Fruit fly (Drosophila melanogaster) whole organism, adult: ENCODE data around the gene CG3726.

Experiments
- CG11617 ChIP-seq: fragments of 200-800 bp; sonication (Bioruptor generic); optimal IDR thresholded peaks from 2 replicates; lab custom pipeline; 2017; ENCODE audit warnings: mild to moderate bottlenecking, missing biosample characterization, missing genetic modification reagents, missing genetic modification characterization
- CG12768 ChIP-seq: fragments of 200-800 bp; sonication (Bioruptor generic); optimal IDR thresholded peaks from 2 replicates; lab custom pipeline; 2017; ENCODE audit warnings: missing biosample characterization, missing genetic modification characterization, mild to moderate bottlenecking, moderate library complexity, missing genetic modification reagents
- CG14711 ChIP-seq: fragments of 200-800 bp; sonication (Bioruptor generic); optimal IDR thresholded peaks from 2 replicates; lab custom pipeline; 2018; ENCODE audit warnings: missing biosample characterization, mild to moderate bottlenecking, missing genetic modification characterization, moderate library complexity
- CG1620 ChIP-seq: fragments of 200-800 bp; sonication (Bioruptor generic); optimal IDR thresholded peaks from 2 replicates; lab custom pipeline; 2016; ENCODE audit warnings: missing biosample characterization, missing genetic modification characterization
- CG33017 ChIP-seq: fragments of 200-800 bp; sonication (Bioruptor generic); optimal IDR thresholded peaks from 2 replicates; lab custom pipeline; 2018; ENCODE audit warnings: missing biosample characterization, mild to moderate bottlenecking, missing genetic modification characterization, moderate library complexity
- CG5204 ChIP-seq: fragments of 200-800 bp; sonication (Bioruptor generic); optimal IDR thresholded peaks from 2 replicates; lab custom pipeline; 2016; ENCODE audit warnings: missing biosample characterization, missing genetic modification characterization
- CG7045 ChIP-seq: fragments of 200-800 bp; sonication (Bioruptor generic); optimal IDR thresholded peaks from 2 replicates; lab custom pipeline; 2017; ENCODE audit warnings: missing biosample characterization, mild to moderate bottlenecking, missing genetic modification characterization
- CG7101 ChIP-seq: fragments of 200-800 bp; sonication (Bioruptor generic); optimal IDR thresholded peaks from 2 replicates; lab custom pipeline; 2018; ENCODE audit warnings: missing biosample characterization, mild to moderate bottlenecking, missing genetic modification characterization, moderate library complexity
- Clk ChIP-seq: fragments of 200-800 bp; sonication (Bioruptor generic); optimal IDR thresholded peaks from 2 replicates; lab custom pipeline; 2017; ENCODE audit warnings: missing biosample characterization, missing genetic modification characterization
- Crg-1 ChIP-seq: fragments of 200-800 bp; sonication (Bioruptor generic); optimal IDR thresholded peaks from 2 replicates; lab custom pipeline; 2016; ENCODE audit warnings: missing biosample characterization, missing genetic modification characterization
- Hr96 ChIP-seq: fragments of 200-800 bp; sonication (Bioruptor generic); optimal IDR thresholded peaks from 2 replicates; lab custom pipeline; 2016; ENCODE audit warnings: missing biosample characterization, missing genetic modification characterization
- Mnt ChIP-seq: fragments of 200-800 bp; sonication (Bioruptor generic); optimal IDR thresholded peaks from 2 replicates; lab custom pipeline; 2016; ENCODE audit warnings: missing biosample characterization, mild to moderate bottlenecking, missing genetic modification characterization
- bab1 ChIP-seq: fragments of 200-800 bp; sonication (Bioruptor generic); optimal IDR thresholded peaks from 3 replicates; lab custom pipeline; 2019; ENCODE audit warnings: missing biosample characterization, mild to moderate bottlenecking, missing genetic modification characterization, moderate library complexity
- cic ChIP-seq: fragments of 200-800 bp; sonication (Bioruptor generic); optimal IDR thresholded peaks from 2 replicates; lab custom pipeline; 2017; ENCODE audit warnings: missing biosample characterization, mild to moderate bottlenecking, missing genetic modification characterization, moderate library complexity
- cnc ChIP-seq, 2 experiments: fragments of >200 bp; optimal IDR thresholded peaks; 2 replicates each; lab custom pipeline; 2017
- kay ChIP-seq: fragments of 200-800 bp; sonication (Bioruptor generic); peaks from one replicate; lab custom pipeline; 2016; ENCODE audit warnings: missing biosample characterization, missing genetic modification characterization, borderline replicate concordance
- ovo ChIP-seq: fragments of 200-800 bp; sonication (Bioruptor generic); optimal IDR thresholded peaks from 2 replicates; lab custom pipeline; 2016; ENCODE audit warnings: missing biosample characterization, missing genetic modification characterization
- pad ChIP-seq: fragments of 200-800 bp; sonication (Bioruptor generic); optimal IDR thresholded peaks from 3 replicates; lab custom pipeline; 2017; ENCODE audit warnings: missing biosample characterization, missing genetic modification characterization, mild to moderate bottlenecking, moderate library complexity, missing genetic modification reagents
- tj ChIP-seq: fragments of 200-800 bp; sonication (Bioruptor generic); optimal IDR thresholded peaks from 3 replicates; lab custom pipeline; 2017; ENCODE audit warnings: missing biosample characterization, mild to moderate bottlenecking, missing genetic modification characterization, moderate library complexity
- toe ChIP-seq: fragments of 200-800 bp; sonication (Bioruptor generic); optimal IDR thresholded peaks from 2 replicates; lab custom pipeline; 2016; ENCODE audit warnings: missing biosample characterization, missing genetic modification characterization

Gene CG3726

DNA sequence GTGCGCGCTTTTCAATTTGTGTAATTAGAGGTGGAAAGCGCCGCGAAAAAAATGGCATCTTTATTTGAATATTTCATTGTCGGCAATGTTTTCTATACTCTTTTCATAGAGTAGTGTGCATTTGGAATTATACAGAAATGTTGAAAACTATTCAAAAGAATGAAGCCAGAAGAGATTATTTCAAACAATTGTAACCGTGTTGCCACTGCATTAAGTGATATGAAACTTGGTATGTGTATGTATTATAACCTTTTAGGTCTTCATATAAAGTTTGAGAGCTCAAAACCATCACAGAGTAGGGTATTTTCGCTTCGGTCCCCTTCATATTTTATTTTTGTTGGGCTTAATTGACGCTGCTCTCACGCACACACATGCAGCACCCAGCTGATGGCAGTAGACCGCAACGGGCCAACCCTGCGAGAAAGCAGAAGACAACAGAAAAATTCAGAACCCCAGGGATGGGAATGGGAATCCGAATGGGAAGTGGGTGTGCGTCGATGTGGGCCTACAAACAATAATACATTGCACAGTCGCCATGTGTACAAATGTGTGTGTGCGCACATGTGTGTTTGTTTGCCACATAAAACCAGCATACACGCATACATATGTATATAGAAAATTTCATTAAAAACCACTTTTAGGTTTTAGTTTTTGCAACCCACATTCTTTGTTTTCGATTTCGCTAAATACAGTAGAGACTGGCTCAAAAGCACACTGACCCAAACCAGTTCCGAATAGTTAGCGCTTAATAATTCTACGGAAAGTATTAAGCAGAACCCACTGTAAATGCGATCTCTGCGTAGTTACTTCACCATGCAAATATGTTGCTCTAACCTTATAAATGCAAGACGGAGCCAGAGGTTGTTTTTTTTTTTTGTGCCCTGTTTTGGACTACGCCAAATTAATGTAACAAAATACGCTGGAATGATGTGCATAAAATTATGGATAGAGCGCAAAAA, 22.1 kb upstream of the CG3726 start:
- TF ChIP-seq cic = no peak
- TF ChIP-seq bab1 (GFP tag; lab: Kevin White, UChicago) = peak; percentile 21
- TF ChIP-seq CG11617 (GFP tag; lab: Kevin White, UChicago) = no peak

DNA sequence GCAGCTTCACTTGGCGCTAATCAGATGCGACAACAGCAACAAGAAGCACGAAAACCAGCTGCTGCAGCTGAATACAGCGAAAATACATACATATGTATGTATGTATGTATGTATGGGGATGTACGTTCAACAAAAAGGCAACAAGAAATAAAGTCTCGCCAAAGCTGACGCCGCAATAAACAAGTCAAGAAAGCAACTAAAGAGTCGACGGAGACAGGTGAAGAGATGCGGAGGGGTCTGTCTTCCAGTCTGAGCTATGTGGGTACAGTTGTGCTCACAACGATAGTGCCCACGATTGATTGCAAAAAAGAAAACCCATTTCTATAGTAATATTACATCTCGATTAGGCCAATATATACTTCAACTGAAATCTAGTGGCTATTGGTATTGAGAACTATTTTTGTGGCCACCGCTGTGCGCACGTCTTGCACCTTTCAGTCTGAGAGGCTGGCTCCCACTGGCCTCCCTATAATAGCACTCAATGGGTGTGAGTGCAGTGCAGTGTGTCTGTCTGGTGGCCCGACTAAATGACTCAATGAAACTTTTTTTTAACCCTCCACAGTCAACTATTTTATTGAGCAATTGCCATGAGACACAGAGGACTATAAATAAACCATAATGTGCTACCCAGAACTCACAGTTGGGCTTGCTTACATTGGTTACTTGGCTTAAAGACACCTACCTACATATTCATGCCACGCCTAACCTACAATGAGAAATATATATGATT, 20.9 kb upstream of the CG3726 start:
- TF ChIP-seq cic (no peak), kay (GFP tag; lab: Kevin White, UChicago) (no peak), Crg-1 (GFP tag; lab: Kevin White, UChicago) (peak; percentile 51), CG12768 (peak; percentile 76), CG7101 (tag; lab: Kevin White, UChicago) (peak; percentile 88), CG11617 (GFP tag; lab: Kevin White, UChicago) (peak; percentile 41), tj (GFP tag; lab: Kevin White, UChicago) (peak; percentile 95), CG5204 (peak; percentile 66), pad (GFP tag; lab: Kevin White, UChicago) (peak; percentile 78), bab1 (GFP tag; lab: Kevin White, UChicago) (peak; percentile 92), cnc (optimal IDR thresholded peaks at IDR 0.05; lab: Kevin White, UChicago) (no peak), CG33017 (tag; lab: Kevin White, UChicago) (peak; percentile 80), CG7045 (GFP tag; lab: Kevin White, UChicago) (peak; percentile 81), toe (GFP tag; lab: Kevin White, UChicago) (peak; percentile 51), Mnt (GFP tag; lab: Kevin White, UChicago) (peak; percentile 25), ovo (GFP tag; lab: Kevin White, UChicago) (peak; percentile 56), CG14711 (peak; percentile 87), CG1620 (GFP tag; lab: Kevin White, UChicago) (peak; percentile 75), Hr96 (peak; percentile 81), Clk (GFP tag; lab: Kevin White, UChicago) (peak; percentile 72)

DNA sequence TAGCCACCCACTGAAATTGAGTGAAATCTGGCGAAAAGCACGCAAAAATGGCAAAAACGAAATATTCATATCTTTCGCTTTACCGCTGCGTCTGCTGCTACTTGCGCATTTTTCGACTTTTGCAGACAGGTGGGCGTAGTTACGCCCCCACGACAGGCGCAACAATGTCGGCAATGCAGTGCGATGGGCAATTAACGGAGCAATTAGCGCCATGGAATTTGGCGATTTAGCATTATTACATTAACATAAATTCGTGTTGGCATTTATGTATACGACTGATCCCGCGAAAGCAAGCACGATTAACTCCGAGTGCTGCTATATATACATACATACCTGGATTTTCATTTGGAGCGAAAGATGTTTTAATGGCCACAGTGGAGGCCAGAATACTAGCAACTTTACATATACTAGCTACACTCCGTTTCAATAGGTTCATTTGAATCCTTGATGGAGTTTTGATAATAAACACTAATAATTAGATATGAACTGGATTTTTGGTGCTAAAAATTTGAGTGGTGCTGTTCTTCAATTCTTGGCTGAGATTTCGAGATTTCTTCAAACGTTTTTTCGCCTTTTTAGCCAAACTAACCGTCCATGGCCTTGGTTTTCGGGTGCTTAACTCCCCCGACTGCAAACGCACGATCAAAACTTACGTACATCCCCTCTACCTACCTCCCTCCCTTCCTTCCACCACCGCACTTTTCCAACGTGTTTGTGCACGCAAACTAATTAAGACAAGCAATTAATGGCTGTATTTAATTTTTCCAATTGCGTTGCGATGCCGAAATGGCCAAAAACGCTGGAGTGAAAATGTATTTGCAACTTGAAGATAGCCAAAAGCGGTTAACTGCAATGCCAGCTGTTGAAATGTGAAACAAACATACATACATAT, 19.8 kb upstream of the CG3726 start:
- TF ChIP-seq pad (GFP tag; lab: Kevin White, UChicago) (no peak), tj (GFP tag; lab: Kevin White, UChicago) (peak; percentile 94), CG7045 (GFP tag; lab: Kevin White, UChicago) (no peak), CG33017 (tag; lab: Kevin White, UChicago) (no peak), toe (GFP tag; lab: Kevin White, UChicago) (no peak), CG7101 (tag; lab: Kevin White, UChicago) (peak; percentile 17)

DNA sequence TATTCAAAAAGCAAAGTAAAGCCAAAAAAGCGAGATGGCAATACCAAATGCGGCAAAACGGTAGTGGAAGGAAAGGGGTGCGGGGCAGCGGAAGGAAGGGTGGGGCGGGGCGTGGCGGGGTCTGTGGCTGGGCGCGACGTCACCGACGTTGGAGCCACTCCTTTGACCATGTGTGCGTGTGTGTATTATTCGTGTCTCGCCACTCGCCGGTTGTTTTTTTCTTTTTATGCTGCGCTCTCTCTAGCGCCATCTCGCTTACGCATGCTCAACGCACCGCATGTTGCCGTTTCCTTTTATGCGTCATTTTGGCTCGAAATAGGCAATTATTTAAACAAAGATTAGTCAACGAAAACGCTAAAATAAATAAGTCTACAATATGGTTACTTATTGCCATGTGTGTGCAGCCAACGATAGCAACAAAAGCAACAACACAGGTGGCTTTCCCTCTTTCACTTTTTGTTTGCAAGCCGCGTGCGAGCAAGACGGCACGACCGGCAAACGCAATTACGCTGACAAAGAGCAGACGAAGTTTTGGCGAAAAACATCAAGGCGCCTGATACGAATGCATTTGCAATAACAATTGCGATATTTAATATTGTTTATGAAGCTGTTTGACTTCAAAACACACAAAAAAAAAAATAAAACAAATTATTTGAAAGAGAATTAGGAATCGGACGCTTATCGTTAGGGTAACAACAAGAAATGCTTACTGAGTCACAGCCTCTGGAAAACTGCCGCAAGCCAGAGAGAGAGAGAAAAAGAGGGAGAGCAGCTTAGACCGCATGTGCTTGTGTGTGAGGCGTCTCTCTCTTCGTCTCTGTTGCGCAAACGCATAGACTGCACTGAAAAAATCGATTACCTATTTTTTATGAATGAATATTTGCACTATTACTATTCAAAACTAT, 17.4 kb upstream of the CG3726 start:
- TF ChIP-seq CG33017 (tag; lab: Kevin White, UChicago) (no peak), Hr96 (no peak), CG12768 (no peak), Crg-1 (GFP tag; lab: Kevin White, UChicago) (no peak), cnc (optimal IDR thresholded peaks at IDR 0.05; lab: Kevin White, UChicago) (no peak), cic (no peak), CG5204 (no peak), toe (GFP tag; lab: Kevin White, UChicago) (no peak), kay (GFP tag; lab: Kevin White, UChicago) (peak; percentile 30), CG14711 (peak; percentile 5), CG11617 (GFP tag; lab: Kevin White, UChicago) (no peak), Clk (GFP tag; lab: Kevin White, UChicago) (no peak), Mnt (GFP tag; lab: Kevin White, UChicago) (peak; percentile 11), CG1620 (GFP tag; lab: Kevin White, UChicago) (no peak), ovo (GFP tag; lab: Kevin White, UChicago) (peak; percentile 25), pad (GFP tag; lab: Kevin White, UChicago) (peak; percentile 62), CG7045 (GFP tag; lab: Kevin White, UChicago) (no peak), bab1 (GFP tag; lab: Kevin White, UChicago) (peak; percentile 20), tj (GFP tag; lab: Kevin White, UChicago) (peak; percentile 75), CG7101 (tag; lab: Kevin White, UChicago) (no peak)
